Worm (Caenorhabditis elegans) whole organism, young adult: Measurements from ENCODE around the gene acc-1.

ENCODE experiments used
- B0336.3 ChIP-seq: fragments of 200-800 bp; sonication (Bioruptor generic); IDR thresholded peaks from 2 replicates; pipeline ENCODE4 v1.3.6; 2022; ENCODE audit warnings: missing genetic modification characterization, missing compliant biosample characterization
- F57A8.1 ChIP-seq: fragments of 200-800 bp; sonication (Bioruptor generic); optimal IDR thresholded peaks from 2 replicates; lab custom pipeline; 2018; ENCODE audit warnings: mild to moderate bottlenecking, missing genetic modification characterization, moderate library complexity, missing compliant biosample characterization
- K11D2.4 ChIP-seq: fragments of 200-800 bp; sonication (Bioruptor generic); IDR thresholded peaks from 2 replicates; pipeline ENCODE4 v1.3.6; 2022; ENCODE audit warnings: missing genetic modification reagents, missing genetic modification characterization, missing compliant biosample characterization
- T26A5.8 ChIP-seq: sonication (generic microtip); optimal IDR thresholded peaks from 2 replicates; lab custom pipeline; 2016; ENCODE audit warnings: missing genetic modification characterization, missing compliant biosample characterization
- Y79H2A.3 ChIP-seq: fragments of 200-800 bp; sonication (Bioruptor generic); conservative IDR thresholded peaks from 2 replicates; pipeline ENCODE4 v1.3.6; 2022; ENCODE audit warnings: missing genetic modification reagents, missing genetic modification characterization, missing compliant biosample characterization
- ceh-100 ChIP-seq: fragments of 200-800 bp; sonication (Bioruptor generic); IDR thresholded peaks from 2 replicates; pipeline ENCODE4 v1.3.6; 2022; ENCODE audit warnings: missing genetic modification reagents, missing genetic modification characterization, missing compliant biosample characterization
- ets-4 ChIP-seq: fragments of 200-800 bp; sonication (Bioruptor generic); optimal IDR thresholded peaks from 2 replicates; lab custom pipeline; 2018; ENCODE audit warnings: mild to moderate bottlenecking, missing genetic modification characterization, missing compliant biosample characterization
- fkh-3 ChIP-seq: sonication (generic microtip); optimal IDR thresholded peaks from 2 replicates; lab custom pipeline; 2016; ENCODE audit warnings: mild to moderate bottlenecking, missing genetic modification characterization, missing compliant biosample characterization
- him-1 ChIP-seq: sonication (generic microtip); optimal IDR thresholded peaks from 2 replicates; lab custom pipeline; 2016; ENCODE audit warnings: missing genotype, missing genetic modification reagents, missing genetic modification characterization, missing compliant biosample characterization
- lin-54 ChIP-seq: fragments of 200-800 bp; sonication (Bioruptor generic); optimal IDR thresholded peaks from 2 replicates; lab custom pipeline; 2018; ENCODE audit warnings: mild to moderate bottlenecking, missing genetic modification characterization, missing compliant biosample characterization
- mcd-1 ChIP-seq: fragments of 200-800 bp; sonication (Bioruptor generic); IDR thresholded peaks from 2 replicates; pipeline ENCODE4 v1.3.6; 2022; ENCODE audit warnings: missing genetic modification reagents, missing genetic modification characterization, missing compliant biosample characterization
- unc-130 ChIP-seq: sonication (generic microtip); optimal IDR thresholded peaks from 2 replicates; lab custom pipeline; 2016; ENCODE audit warnings: missing genetic modification reagents, missing genetic modification characterization, missing compliant biosample characterization
- unc-62 ChIP-seq: fragments of 150-350 bp; optimal IDR thresholded peaks from 2 replicates; lab custom pipeline; 2014; ENCODE audit warnings: missing biosample characterization, missing genetic modification reagents, missing genetic modification characterization

- TF ChIP-seq K11D2.4 (GFP tag; lab: Robert Waterston, UW) = no peak
- no peak for TF ChIP-seq him-1 (tag; lab: Kevin White, UChicago)
- TF ChIP-seq ceh-100 (GFP tag; lab: Robert Waterston, UW) = no peak
- no peak for TF ChIP-seq ets-4
- TF ChIP-seq Y79H2A.3 (GFP tag; lab: Robert Waterston, UW) = no peak
- TF ChIP-seq unc-130 (GFP tag; lab: Kevin White, UChicago) = no peak
- no peak for TF ChIP-seq T26A5.8 (tag; lab: Kevin White, UChicago)
- TF ChIP-seq B0336.3 (GFP tag; lab: Robert Waterston, UW) = no peak
- no peak for TF ChIP-seq fkh-3 (tag; lab: Kevin White, UChicago)
- TF ChIP-seq lin-54 (GFP tag; lab: Kevin White, UChicago) = no peak
- TF ChIP-seq mcd-1 = no peak
- TF ChIP-seq unc-62 = no peak
- TF ChIP-seq F57A8.1 = no peak
Measured at ce11 chrIV:9672434-9672833, 14.6 kb downstream of the acc-1 start.
